Fruit fly (Drosophila melanogaster) whole organism, wandering third instar larva: ENCODE data around the gene CG7519.

Experiments
- Dif ChIP-seq: fragments of 200-275, 200-300 bp; sonication (Bioruptor generic); optimal IDR thresholded peaks from 2 replicates; lab custom pipeline; 2018; ENCODE audit warnings: missing biosample characterization, missing genetic modification characterization; ENCODE audit not compliant: partially characterized antibody
- HLH106 ChIP-seq: fragments of 200-800 bp; optimal IDR thresholded peaks from 3 replicates; lab custom pipeline; 2019; ENCODE audit warnings: missing biosample characterization, mild to moderate bottlenecking, missing genetic modification characterization, moderate library complexity
- Hnf4 ChIP-seq: fragments of 200-800 bp; sonication (Bioruptor generic); optimal IDR thresholded peaks from 2 replicates; lab custom pipeline; 2016; ENCODE audit warnings: missing biosample characterization, mild to moderate bottlenecking, missing genetic modification characterization
- Hr78 ChIP-seq: fragments of >200 bp; optimal IDR thresholded peaks from 2 replicates; lab custom pipeline; 2017; ENCODE audit warnings: missing biosample characterization, missing genetic modification characterization
- Hr83 ChIP-seq: fragments of 200-300 bp; sonication (Bioruptor generic); optimal IDR thresholded peaks from 2 replicates; lab custom pipeline; 2016; ENCODE audit warnings: missing biosample characterization, mild to moderate bottlenecking, missing genetic modification characterization, moderate library complexity; ENCODE audit not compliant: poor library complexity, severe bottlenecking
- Jra ChIP-seq: sonication (Bioruptor generic); optimal IDR thresholded peaks from 2 replicates; lab custom pipeline; 2016; ENCODE audit warnings: missing biosample characterization, missing genetic modification characterization
- Vsx2 ChIP-seq: fragments of 200-300, 225-300 bp; sonication (Bioruptor generic); optimal IDR thresholded peaks from 2 replicates; lab custom pipeline; 2018; ENCODE audit warnings: missing biosample characterization, missing genetic modification characterization; ENCODE audit not compliant: partially characterized antibody
- br ChIP-seq: fragments of 200-800 bp; sonication (Bioruptor generic); optimal IDR thresholded peaks from 2 replicates; lab custom pipeline; 2016; ENCODE audit warnings: missing biosample characterization, missing genetic modification characterization
- psq ChIP-seq: fragments of 200-800 bp; sonication (Bioruptor generic); optimal IDR thresholded peaks from 3 replicates; lab custom pipeline; 2017; ENCODE audit warnings: missing biosample characterization, mild to moderate bottlenecking, missing genetic modification characterization, moderate library complexity
- rgr ChIP-seq: fragments of 200-800 bp; sonication (Bioruptor generic); optimal IDR thresholded peaks from 3 replicates; lab custom pipeline; 2016; ENCODE audit warnings: missing biosample characterization, mild to moderate bottlenecking, missing genetic modification characterization
- sv ChIP-seq: fragments of 200-800 bp; sonication (Bioruptor generic); optimal IDR thresholded peaks from 3 replicates; lab custom pipeline; 2016; ENCODE audit warnings: missing biosample characterization, missing genetic modification characterization
- usp ChIP-seq: fragments of >200 bp; optimal IDR thresholded peaks from 2 replicates; lab custom pipeline; 2017; ENCODE audit warnings: missing biosample characterization, missing genetic modification characterization

DNA sequence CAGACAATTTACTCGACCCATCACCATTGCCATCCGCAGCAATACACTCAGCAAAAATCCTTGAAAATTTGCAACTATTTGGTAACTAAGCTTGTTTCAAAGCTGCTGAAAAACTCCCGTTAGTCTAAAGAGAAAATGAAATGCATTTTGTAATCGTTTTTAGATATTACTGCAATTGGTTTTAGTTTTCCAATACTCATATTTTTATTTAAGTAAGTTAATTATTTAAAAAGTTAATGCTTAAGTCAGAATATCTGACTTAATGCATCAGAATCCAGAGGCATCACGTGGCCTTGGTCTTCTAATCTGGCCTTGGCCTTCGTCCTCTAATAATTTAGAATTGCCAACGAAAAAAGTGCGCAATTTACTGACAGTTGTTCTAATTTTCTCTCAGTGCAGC, 30.0 kb upstream of the CG7519 start:
- TF ChIP-seq HLH106 (tag; lab: Kevin White, UChicago) (no peak), Hr78 (no peak), usp (GFP tag; lab: Kevin White, UChicago) (no peak), rgr (GFP tag; lab: Kevin White, UChicago) (no peak), Hnf4 (GFP tag; lab: Kevin White, UChicago) (no peak), br (GFP tag; lab: Kevin White, UChicago) (no peak), Jra (GFP tag; lab: Kevin White, UChicago) (no peak), Hr83 (GFP tag; lab: Kevin White, UChicago) (no peak), psq (GFP tag; lab: Kevin White, UChicago) (no peak), Vsx2 (GFP tag; lab: Kevin White, UChicago) (no peak), Dif (GFP tag; lab: Kevin White, UChicago) (no peak), sv (GFP tag; lab: Kevin White, UChicago) (no peak)
